Worm (Caenorhabditis elegans) whole organism, L4/young adult: Measurements from ENCODE around the gene pkc-1.

Source experiments
- W03F9.2 ChIP-seq: fragments of 150-350 bp; optimal IDR thresholded peaks from 2 replicates; lab custom pipeline; 2014; ENCODE audit warnings: missing biosample characterization, missing genetic modification characterization
- dao-5 ChIP-seq: sonication (generic microtip); optimal IDR thresholded peaks from 2 replicates; lab custom pipeline; 2016; ENCODE audit warnings: missing genotype, missing genetic modification characterization, moderate library complexity, missing compliant biosample characterization
- him-1 ChIP-seq: sonication (generic microtip); optimal IDR thresholded peaks from 2 replicates; lab custom pipeline; 2016; ENCODE audit warnings: missing genotype, missing genetic modification reagents, missing genetic modification characterization, missing compliant biosample characterization

The pkc-1 gene

ce11 chrV:12032060-12032459, at the start of gene pkc-1:
TSS of gene pkc-1 (minus strand) at chrV:12032160.
- TF ChIP-seq dao-5 (tag; lab: Kevin White, UChicago), result no peak

- TF ChIP-seq him-1 (tag; lab: Kevin White, UChicago) (no peak), dao-5 (tag; lab: Kevin White, UChicago) (no peak), W03F9.2 (no peak)
Measured at ce11 chrV:12080274-12080673, 48.3 kb upstream of the pkc-1 start, which contains the start of gene R07B7.9. TSS of gene R07B7.9 (minus strand) at chrV:12080374.

ce11 chrV:12075983-12076382, 44.0 kb upstream of the pkc-1 start:
- TF ChIP-seq him-1 (tag; lab: Kevin White, UChicago) (no peak), dao-5 (tag; lab: Kevin White, UChicago) (no peak), W03F9.2 (no peak)

- TF ChIP-seq him-1 (tag; lab: Kevin White, UChicago) (no peak), dao-5 (tag; lab: Kevin White, UChicago) (no peak), W03F9.2 (no peak)
Measured at ce11 chrV:12074886-12075285, 42.9 kb upstream of the pkc-1 start, which contains the start of gene R07B7.6. TSS of gene R07B7.6 (minus strand) at chrV:12074986.

- TF ChIP-seq him-1 (tag; lab: Kevin White, UChicago), result no peak
- no peak for TF ChIP-seq dao-5 (tag; lab: Kevin White, UChicago)
- TF ChIP-seq W03F9.2, result no peak
Measured at ce11 chrV:12071483-12071882, 39.5 kb upstream of the pkc-1 start.

ce11 chrV:12070419-12070818, 38.5 kb upstream of the pkc-1 start, which contains the start of gene kmo-1:
TSS of gene kmo-1 (minus strand) at chrV:12070519.
- TF ChIP-seq him-1 (tag; lab: Kevin White, UChicago) (no peak), W03F9.2 (no peak), dao-5 (tag; lab: Kevin White, UChicago) (no peak)

ce11 chrV:12068437-12068836, 36.5 kb upstream of the pkc-1 start, which contains the start of gene kmo-2:
TSS of gene kmo-2 (minus strand) at chrV:12068537.
- TF ChIP-seq him-1 (tag; lab: Kevin White, UChicago) (no peak), dao-5 (tag; lab: Kevin White, UChicago) (no peak), W03F9.2 (no peak)

ce11 chrV:12065859-12066258, 33.9 kb upstream of the pkc-1 start:
- peak; percentile 39 for TF ChIP-seq W03F9.2
- TF ChIP-seq dao-5 (tag; lab: Kevin White, UChicago), result no peak

- TF ChIP-seq dao-5 (tag; lab: Kevin White, UChicago), result no peak
- TF ChIP-seq W03F9.2, result no peak
- TF ChIP-seq him-1 (tag; lab: Kevin White, UChicago), result no peak
Measured at ce11 chrV:12065369-12065768, 33.4 kb upstream of the pkc-1 start, which contains the start of gene pqn-53. TSS of gene pqn-53 (minus strand) at chrV:12065391.

ce11 chrV:12063036-12063435, 31.1 kb upstream of the pkc-1 start, which contains the start of gene clh-6:
TSS of gene clh-6 (minus strand) at chrV:12063368.
- TF ChIP-seq him-1 (tag; lab: Kevin White, UChicago), result no peak
- TF ChIP-seq dao-5 (tag; lab: Kevin White, UChicago), result no peak
- no peak for TF ChIP-seq W03F9.2

ce11 chrV:12059719-12060118, 27.8 kb upstream of the pkc-1 start, which contains the start of gene R07B7.2:
TSS of gene R07B7.2 (minus strand) at chrV:12059753.
- TF ChIP-seq dao-5 (tag; lab: Kevin White, UChicago) (no peak), W03F9.2 (no peak), him-1 (tag; lab: Kevin White, UChicago) (no peak)

- no peak for TF ChIP-seq W03F9.2
- TF ChIP-seq dao-5 (tag; lab: Kevin White, UChicago), result no peak
- no peak for TF ChIP-seq him-1 (tag; lab: Kevin White, UChicago)
Measured at ce11 chrV:12053598-12053997, 21.6 kb upstream of the pkc-1 start, which contains the start of gene F10C2.7. TSS of gene F10C2.7 (plus strand) at chrV:12053898.

- TF ChIP-seq W03F9.2, result no peak
- no peak for TF ChIP-seq him-1 (tag; lab: Kevin White, UChicago)
- no peak for TF ChIP-seq dao-5 (tag; lab: Kevin White, UChicago)
Measured at ce11 chrV:12048445-12048844, 16.5 kb upstream of the pkc-1 start, which contains the start of gene dars-2. TSS of gene dars-2 (plus strand) at chrV:12048745.

ce11 chrV:12047735-12048134, 15.8 kb upstream of the pkc-1 start:
- TF ChIP-seq him-1 (tag; lab: Kevin White, UChicago) (no peak), dao-5 (tag; lab: Kevin White, UChicago) (no peak), W03F9.2 (no peak)

ce11 chrV:12045132-12045531, 13.2 kb upstream of the pkc-1 start, which contains the start of gene F10C2.5:
TSS of gene F10C2.5 (plus strand) at chrV:12045432.
- no peak for TF ChIP-seq W03F9.2
- no peak for TF ChIP-seq dao-5 (tag; lab: Kevin White, UChicago)
- TF ChIP-seq him-1 (tag; lab: Kevin White, UChicago), result no peak
